Worm (Caenorhabditis elegans) whole organism, late embryonic: ENCODE measurements around the gene nfm-1.

ENCODE experiments used
- C08G9.2 ChIP-seq: sonication (generic microtip); optimal IDR thresholded peaks from 2 replicates; lab custom pipeline; 2016; ENCODE audit warnings: mild to moderate bottlenecking, missing genetic modification characterization, moderate library complexity, missing compliant biosample characterization
- F13H6.1 ChIP-seq: sonication (generic microtip); optimal IDR thresholded peaks from 2 replicates; lab custom pipeline; 2016; ENCODE audit warnings: missing genetic modification characterization, missing compliant biosample characterization
- Y22D7AL.16 ChIP-seq: sonication (generic microtip); optimal IDR thresholded peaks from 2 replicates; lab custom pipeline; 2016; ENCODE audit warnings: missing genetic modification characterization, missing compliant biosample characterization
- ceh-34 ChIP-seq: sonication (generic microtip); optimal IDR thresholded peaks from 2 replicates; lab custom pipeline; 2016; ENCODE audit warnings: mild to moderate bottlenecking, missing genetic modification characterization, missing compliant biosample characterization
- ceh-45 ChIP-seq: fragments of 200-800 bp; sonication (Bioruptor generic); IDR thresholded peaks from 2 replicates; pipeline ENCODE4 v1.3.6; 2022; ENCODE audit warnings: missing genetic modification reagents, missing genetic modification characterization, missing compliant biosample characterization
- dve-1 ChIP-seq: sonication (generic microtip); optimal IDR thresholded peaks from 2 replicates; lab custom pipeline; 2017; ENCODE audit warnings: antibody characterized with exemption, mild to moderate bottlenecking, missing genetic modification characterization, missing compliant biosample characterization
- fkh-6 ChIP-seq: sonication (generic microtip); optimal IDR thresholded peaks from 2 replicates; lab custom pipeline; 2016; ENCODE audit warnings: missing genetic modification characterization, missing compliant biosample characterization
- lin-11 ChIP-seq: fragments of 200-800 bp; sonication (Bioruptor generic); optimal IDR thresholded peaks from 2 replicates; lab custom pipeline; 2018; ENCODE audit warnings: mild to moderate bottlenecking, missing genetic modification characterization, missing compliant biosample characterization
- mec-3 ChIP-seq: sonication (generic microtip); optimal IDR thresholded peaks from 2 replicates; lab custom pipeline; 2016; ENCODE audit warnings: borderline replicate concordance, missing genetic modification characterization, missing compliant biosample characterization
- pag-3 ChIP-seq: sonication (generic microtip); optimal IDR thresholded peaks from 2 replicates; lab custom pipeline; 2016; ENCODE audit warnings: missing compliant biosample characterization, missing genetic modification characterization, borderline replicate concordance
- rnt-1 ChIP-seq: sonication (generic microtip); optimal IDR thresholded peaks from 2 replicates; lab custom pipeline; 2016; ENCODE audit warnings: missing genetic modification characterization, missing compliant biosample characterization
- syd-9 ChIP-seq: sonication (generic microtip); optimal IDR thresholded peaks from 2 replicates; lab custom pipeline; 2016; ENCODE audit warnings: mild to moderate bottlenecking, missing genetic modification characterization, moderate library complexity, missing compliant biosample characterization
- zip-5 ChIP-seq: sonication (generic microtip); optimal IDR thresholded peaks from 2 replicates; lab custom pipeline; 2016; ENCODE audit warnings: missing genetic modification characterization, missing compliant biosample characterization

nfm-1 gene

DNA sequence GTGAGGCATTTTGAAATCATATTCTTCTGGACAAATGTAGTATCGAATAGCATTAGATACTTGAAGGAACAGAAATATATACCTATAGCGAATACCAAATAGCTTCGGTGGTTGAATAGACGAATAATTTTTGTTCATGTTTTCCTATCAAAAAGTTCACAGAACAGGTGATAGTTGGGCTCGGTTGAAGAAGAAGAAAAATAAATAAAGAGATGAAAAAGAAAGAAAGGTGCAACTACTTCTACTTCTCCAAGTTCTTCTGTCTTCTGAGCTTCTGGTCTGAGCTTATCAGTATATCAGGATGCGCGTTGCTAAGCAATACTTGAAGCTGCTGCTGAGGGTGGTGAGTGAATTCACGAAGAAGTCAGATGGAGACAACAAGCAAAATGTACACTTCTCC is 54.7 kb downstream of the nfm-1 start, which contains the start of gene C23G10.10:
TSS of gene C23G10.10 (minus strand) at position 101 of the 400 bp plus-strand sequence.
- no peak for TF ChIP-seq dve-1 (tag; lab: Kevin White, UChicago)
- TF ChIP-seq ceh-45, result no peak
- TF ChIP-seq Y22D7AL.16 (tag; lab: Kevin White, UChicago), result no peak
- no peak for TF ChIP-seq fkh-6 (tag; lab: Kevin White, UChicago)
- TF ChIP-seq zip-5, result no peak
- no peak for TF ChIP-seq ceh-34 (tag; lab: Kevin White, UChicago)
- no peak for TF ChIP-seq C08G9.2 (tag; lab: Kevin White, UChicago)
- no peak for TF ChIP-seq mec-3 (tag; lab: Kevin White, UChicago)
- no peak for TF ChIP-seq lin-11 (tag; lab: Kevin White, UChicago)
- TF ChIP-seq rnt-1 (tag; lab: Kevin White, UChicago), result no peak
- TF ChIP-seq syd-9 (tag; lab: Kevin White, UChicago), result no peak
- no peak for TF ChIP-seq pag-3
- TF ChIP-seq F13H6.1, result no peak
